Worm (Caenorhabditis elegans) whole organism, young adult: ENCODE data around the gene pbo-1.

Experiments
- B0261.1 ChIP-seq: sonication (generic microtip); optimal IDR thresholded peaks from 2 replicates; lab custom pipeline; 2016; ENCODE audit warnings: mild to moderate bottlenecking, missing genetic modification characterization, moderate library complexity, missing compliant biosample characterization
- B0336.3 ChIP-seq: fragments of 200-800 bp; sonication (Bioruptor generic); IDR thresholded peaks from 2 replicates; pipeline ENCODE4 v1.3.6; 2022; ENCODE audit warnings: missing genetic modification characterization, missing compliant biosample characterization
- C17E4.6 ChIP-seq: fragments of 200-800 bp; sonication (Bioruptor generic); IDR thresholded peaks from 2 replicates; pipeline ENCODE4 v1.3.6; 2022; ENCODE audit warnings: missing genetic modification reagents, missing genetic modification characterization, missing compliant biosample characterization
- D2030.7 ChIP-seq: fragments of 200-800 bp; sonication (Bioruptor generic); IDR thresholded peaks from 2 replicates; pipeline ENCODE4 v1.3.6; 2022; ENCODE audit warnings: missing genetic modification reagents, missing genetic modification characterization, missing compliant biosample characterization
- F33H1.4 ChIP-seq: fragments of 200-800 bp; sonication (Bioruptor generic); IDR thresholded peaks from 2 replicates; pipeline ENCODE4 v1.3.6; 2022; ENCODE audit warnings: missing genetic modification reagents, missing genetic modification characterization, missing compliant biosample characterization
- F49E8.2 ChIP-seq: sonication (generic microtip); optimal IDR thresholded peaks from 3 replicates; lab custom pipeline; 2017; ENCODE audit warnings: missing genetic modification characterization, mild to moderate bottlenecking, missing compliant biosample characterization, antibody characterized with exemption, moderate library complexity; ENCODE audit not compliant: insufficient read depth
- T26A5.8 ChIP-seq: sonication (generic microtip); optimal IDR thresholded peaks from 2 replicates; lab custom pipeline; 2016; ENCODE audit warnings: missing genetic modification characterization, missing compliant biosample characterization
- Y53F4B.3 ChIP-seq: fragments of 200-800 bp; sonication (Bioruptor generic); IDR thresholded peaks from 2 replicates; pipeline ENCODE4 v1.3.6; 2022; ENCODE audit warnings: missing genetic modification reagents, missing genetic modification characterization, missing compliant biosample characterization
- Y53G8AR.9 ChIP-seq: fragments of 200-800 bp; sonication (Bioruptor generic); conservative IDR thresholded peaks from 2 replicates; pipeline ENCODE4 v1.3.6; 2022; ENCODE audit warnings: missing genetic modification reagents, missing genetic modification characterization, missing compliant biosample characterization
- atf-7 ChIP-seq: sonication (generic microtip); optimal IDR thresholded peaks from 2 replicates; lab custom pipeline; 2017; ENCODE audit warnings: mild to moderate bottlenecking, missing genetic modification characterization, missing compliant biosample characterization
- athp-1 ChIP-seq: sonication (generic microtip); optimal IDR thresholded peaks from 2 replicates; lab custom pipeline; 2017; ENCODE audit warnings: mild to moderate bottlenecking, missing genetic modification characterization, missing compliant biosample characterization
- attf-3 ChIP-seq: fragments of 200-800 bp; sonication (Bioruptor generic); conservative IDR thresholded peaks from 2 replicates; pipeline ENCODE4 v1.3.6; 2022; ENCODE audit warnings: missing genetic modification reagents, missing genetic modification characterization, missing compliant biosample characterization
- attf-5 ChIP-seq: fragments of 200-800 bp; sonication (Bioruptor generic); optimal IDR thresholded peaks from 2 replicates; lab custom pipeline; 2018; ENCODE audit warnings: mild to moderate bottlenecking, missing genetic modification characterization, missing compliant biosample characterization
- cebp-1 ChIP-seq, 2 experiments: fragments of 200-800 bp in 1 of 2; sonication (Bioruptor generic) in 1 of 2; sonication (generic microtip) in 1 of 2; IDR thresholded peaks in 1 of 2; optimal IDR thresholded peaks in 1 of 2; 2 replicates each; pipeline versions ENCODE4 v1.3.6 to Lab custom; 2017 to 2022; ENCODE audit warnings: missing compliant biosample characterization in 2 of 2, missing genetic modification characterization in 2 of 2, mild to moderate bottlenecking in 1 of 2, missing genetic modification reagents in 1 of 2, moderate library complexity in 1 of 2
- ceh-91 ChIP-seq: fragments of 200-800 bp; sonication (Bioruptor generic); IDR thresholded peaks from 2 replicates; pipeline ENCODE4 v1.3.6; 2022; ENCODE audit warnings: missing genetic modification reagents, missing genetic modification characterization, missing compliant biosample characterization
- dox-1 ChIP-seq: fragments of 200-800 bp; sonication (Bioruptor generic); IDR thresholded peaks from 2 replicates; pipeline ENCODE4 v1.3.6; 2022; ENCODE audit warnings: missing genetic modification reagents, missing genetic modification characterization, missing compliant biosample characterization
- efl-1 ChIP-seq: fragments of 150-350 bp; optimal IDR thresholded peaks from 2 replicates; lab custom pipeline; 2014; ENCODE audit warnings: missing biosample characterization, missing genetic modification reagents, missing genetic modification characterization
- ets-4 ChIP-seq: fragments of 200-800 bp; sonication (Bioruptor generic); optimal IDR thresholded peaks from 2 replicates; lab custom pipeline; 2018; ENCODE audit warnings: mild to moderate bottlenecking, missing genetic modification characterization, missing compliant biosample characterization
- fkh-3 ChIP-seq: sonication (generic microtip); optimal IDR thresholded peaks from 2 replicates; lab custom pipeline; 2016; ENCODE audit warnings: mild to moderate bottlenecking, missing genetic modification characterization, missing compliant biosample characterization
- hmg-20 ChIP-seq: fragments of 200-800 bp; sonication (Bioruptor generic); IDR thresholded peaks from 2 replicates; pipeline ENCODE4 v1.3.6; 2022; ENCODE audit warnings: missing genetic modification reagents, missing genetic modification characterization, missing compliant biosample characterization
- hrde-1 ChIP-seq: sonication (generic microtip); optimal IDR thresholded peaks from 2 replicates; lab custom pipeline; 2016; ENCODE audit warnings: missing genetic modification characterization, mild to moderate bottlenecking, missing compliant biosample characterization, moderate library complexity, missing genotype, missing genetic modification reagents, borderline replicate concordance
- let-607 ChIP-seq, 2 experiments: fragments of 200-800 bp in 1 of 2; sonication (Bioruptor generic) in 1 of 2; sonication (generic microtip) in 1 of 2; optimal IDR thresholded peaks; 2 replicates each; lab custom pipeline; 2016 to 2018; ENCODE audit warnings: mild to moderate bottlenecking in 2 of 2, missing compliant biosample characterization in 2 of 2, missing genetic modification characterization in 2 of 2, moderate library complexity in 2 of 2, missing genotype in 1 of 2
- lin-54 ChIP-seq: fragments of 200-800 bp; sonication (Bioruptor generic); optimal IDR thresholded peaks from 2 replicates; lab custom pipeline; 2018; ENCODE audit warnings: mild to moderate bottlenecking, missing genetic modification characterization, missing compliant biosample characterization
- madf-10 ChIP-seq: sonication (generic microtip); optimal IDR thresholded peaks from 2 replicates; lab custom pipeline; 2016; ENCODE audit warnings: mild to moderate bottlenecking, missing genetic modification characterization, missing compliant biosample characterization
- madf-6 ChIP-seq: fragments of 200-800 bp; sonication (Bioruptor generic); IDR thresholded peaks from 2 replicates; pipeline ENCODE4 v1.3.6; 2022; ENCODE audit warnings: missing genetic modification reagents, missing genetic modification characterization, missing compliant biosample characterization
- madf-8 ChIP-seq: fragments of 200-800 bp; sonication (Bioruptor generic); conservative IDR thresholded peaks from 2 replicates; pipeline ENCODE4 v1.3.6; 2022; ENCODE audit warnings: missing genetic modification reagents, missing genetic modification characterization, missing compliant biosample characterization
- mes-4 ChIP-seq: sonication (generic microtip); optimal IDR thresholded peaks from 2 replicates; lab custom pipeline; 2016; ENCODE audit warnings: missing genotype, missing genetic modification characterization, missing compliant biosample characterization
- nfya-1 ChIP-seq: sonication (generic microtip); optimal IDR thresholded peaks from 2 replicates; lab custom pipeline; 2017; ENCODE audit warnings: antibody characterized with exemption, missing compliant biosample characterization, missing genetic modification characterization, borderline replicate concordance; ENCODE audit not compliant: insufficient read depth
- nhr-179 ChIP-seq: sonication (generic microtip); optimal IDR thresholded peaks from 2 replicates; lab custom pipeline; 2016; ENCODE audit warnings: mild to moderate bottlenecking, missing genetic modification characterization, missing compliant biosample characterization
- nhr-80 ChIP-seq: sonication (generic microtip); optimal IDR thresholded peaks from 2 replicates; lab custom pipeline; 2016; ENCODE audit warnings: missing genetic modification characterization, missing compliant biosample characterization
- nhr-90 ChIP-seq: sonication (generic microtip); optimal IDR thresholded peaks from 2 replicates; lab custom pipeline; 2016; ENCODE audit warnings: missing genotype, mild to moderate bottlenecking, missing genetic modification characterization, missing compliant biosample characterization
- rcor-1 ChIP-seq: fragments of 200-800 bp; sonication (Bioruptor generic); IDR thresholded peaks from 2 replicates; pipeline ENCODE4 v1.3.6; 2022; ENCODE audit warnings: missing genetic modification reagents, missing genetic modification characterization, missing compliant biosample characterization
- rpc-1 ChIP-seq, 2 experiments: fragments of 150-350 bp in 1 of 2; sonication (generic microtip) in 1 of 2; optimal IDR thresholded peaks; 2 replicates each; lab custom pipeline; 2014 to 2018; ENCODE audit warnings: missing biosample characterization in 1 of 2, missing genetic modification characterization in 1 of 2, missing genetic modification reagents in 1 of 2, missing genotype in 1 of 2
- snpc-4 ChIP-seq, 5 experiments: fragments of 150-350 bp in 1 of 5; sonication (generic microtip) in 4 of 5; optimal IDR thresholded peaks; 2 replicates each; lab custom pipeline; 2014 to 2018; ENCODE audit warnings: missing genetic modification characterization in 5 of 5, missing biosample characterization in 3 of 5, antibody characterized with exemption in 2 of 5, mild to moderate bottlenecking in 2 of 5, missing compliant biosample characterization in 2 of 5, missing genotype in 2 of 5, moderate library complexity in 2 of 5, missing genetic modification reagents in 1 of 5
- tlf-1 ChIP-seq: fragments of 200-800 bp; sonication (Bioruptor generic); optimal IDR thresholded peaks from 2 replicates; lab custom pipeline; 2018; ENCODE audit warnings: mild to moderate bottlenecking, missing genetic modification characterization, missing compliant biosample characterization
- unc-130 ChIP-seq: sonication (generic microtip); optimal IDR thresholded peaks from 2 replicates; lab custom pipeline; 2016; ENCODE audit warnings: missing genetic modification reagents, missing genetic modification characterization, missing compliant biosample characterization
- xnd-1 ChIP-seq: sonication (generic microtip); optimal IDR thresholded peaks from 2 replicates; lab custom pipeline; 2016; ENCODE audit warnings: missing genotype, missing genetic modification reagents, missing genetic modification characterization, missing compliant biosample characterization
- ztf-25 ChIP-seq: fragments of 200-800 bp; sonication (Bioruptor generic); IDR thresholded peaks from 2 replicates; pipeline ENCODE4 v1.3.6; 2022; ENCODE audit warnings: missing genetic modification reagents, missing genetic modification characterization, missing compliant biosample characterization

Gene pbo-1

DNA sequence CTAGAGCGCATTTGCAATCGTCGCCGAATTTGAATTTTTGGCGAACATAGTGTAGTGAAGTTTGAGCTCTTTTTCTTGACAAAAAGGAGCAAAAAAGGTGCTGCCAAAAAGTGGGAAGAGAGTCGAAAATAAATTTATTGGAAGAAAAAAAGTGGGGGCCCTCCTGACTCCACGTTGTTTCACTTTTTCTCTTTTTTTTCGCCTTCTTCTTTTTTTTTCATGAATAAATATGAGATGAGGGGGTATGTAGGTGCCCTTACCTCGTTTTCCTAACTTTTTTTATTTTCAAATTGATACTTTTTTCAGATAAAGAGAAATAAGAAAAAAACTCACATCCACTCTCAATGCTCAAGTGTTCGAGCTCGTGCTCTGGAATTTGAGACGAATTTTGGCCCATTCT lies at the start of gene pbo-1, which contains the start of the genes Y71H2AL.2 and Y71H2AL.4:
Gene pbo-1, minus strand, starts transcription at position 400 of the 400 bp plus-strand sequence.
Gene Y71H2AL.2, plus strand, starts transcription at position 301 of the 400 bp plus-strand sequence.
Gene Y71H2AL.4, plus strand, starts transcription at position 345 of the 400 bp plus-strand sequence.
- TF ChIP-seq nhr-179 (tag; lab: Kevin White, UChicago) (no peak), xnd-1 (no peak), nhr-80 (tag; lab: Kevin White, UChicago) (no peak), nfya-1 (tag; lab: Kevin White, UChicago) (no peak), T26A5.8 (no peak), Y53G8AR.9 (GFP tag; lab: Robert Waterston, UW) (no peak), C17E4.6 (no peak), Y53F4B.3 (GFP tag; lab: Robert Waterston, UW) (no peak), fkh-3 (tag; lab: Kevin White, UChicago) (no peak), F33H1.4 (GFP tag; lab: Robert Waterston, UW) (no peak), unc-130 (no peak)
- TF ChIP-seq, all 124 proteins: peak for 0

DNA sequence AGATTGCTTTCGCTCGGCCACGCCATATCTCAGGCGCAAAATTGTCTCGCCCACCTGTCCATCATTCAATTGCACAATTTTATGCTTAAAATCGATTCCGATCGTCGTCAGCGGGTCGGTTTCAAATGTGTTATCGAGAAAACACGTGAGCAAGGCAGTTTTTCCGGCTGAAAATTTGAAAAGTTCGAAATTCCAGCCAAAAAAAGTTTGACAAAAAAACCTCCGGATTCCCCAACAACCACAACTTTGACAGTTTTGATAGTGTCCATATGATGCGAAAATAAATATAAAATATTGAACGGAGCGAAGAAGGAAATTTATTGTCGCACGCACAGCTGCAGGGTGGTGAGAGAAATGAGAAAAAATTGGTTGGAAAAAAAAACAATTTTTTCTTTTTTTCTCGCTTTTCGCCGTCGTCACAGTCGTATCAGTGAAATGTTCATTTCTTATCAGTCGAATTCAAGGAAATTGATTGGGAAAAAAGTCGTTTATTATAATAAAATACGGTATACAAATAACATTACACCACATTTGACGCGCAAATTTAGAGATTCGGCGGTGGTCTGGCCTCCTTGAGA lies 47.4 kb upstream of the pbo-1 start, which contains the start of gene Y71H2AM.12:
Gene Y71H2AM.12, minus strand, starts transcription at position 486 of the 578 bp plus-strand sequence.
- peak; percentile 20 for TF ChIP-seq nhr-90
- no peak for TF ChIP-seq B0261.1 (tag; lab: Kevin White, UChicago)
- TF ChIP-seq attf-5 = peak; percentile 59
- TF ChIP-seq ets-4 (GFP tag; lab: Kevin White, UChicago) = peak; percentile 43
- peak; percentile 39 for TF ChIP-seq dox-1 (GFP tag; lab: Robert Waterston, UW)
- 0 out of 2 replicates have a peak, but pooled peaks have one; percentile 38 for TF ChIP-seq B0336.3
- no peak for TF ChIP-seq cebp-1 (GFP tag; IDR thresholded peaks at IDR 0.05; lab: Robert Waterston, UW)
- TF ChIP-seq cebp-1 (tag; optimal IDR thresholded peaks at IDR 0.05; lab: Kevin White, UChicago) = peak; percentile 38
- no peak for TF ChIP-seq atf-7 (tag; lab: Kevin White, UChicago)
- TF ChIP-seq nhr-80 (tag; lab: Kevin White, UChicago) = peak; percentile 88
- TF ChIP-seq let-607 (tag; optimal IDR thresholded peaks at IDR 0.05; lab: Kevin White, UChicago) = peak in 1 of 2 experiments; percentile 44
- TF ChIP-seq, all 124 proteins: peak for 8

DNA sequence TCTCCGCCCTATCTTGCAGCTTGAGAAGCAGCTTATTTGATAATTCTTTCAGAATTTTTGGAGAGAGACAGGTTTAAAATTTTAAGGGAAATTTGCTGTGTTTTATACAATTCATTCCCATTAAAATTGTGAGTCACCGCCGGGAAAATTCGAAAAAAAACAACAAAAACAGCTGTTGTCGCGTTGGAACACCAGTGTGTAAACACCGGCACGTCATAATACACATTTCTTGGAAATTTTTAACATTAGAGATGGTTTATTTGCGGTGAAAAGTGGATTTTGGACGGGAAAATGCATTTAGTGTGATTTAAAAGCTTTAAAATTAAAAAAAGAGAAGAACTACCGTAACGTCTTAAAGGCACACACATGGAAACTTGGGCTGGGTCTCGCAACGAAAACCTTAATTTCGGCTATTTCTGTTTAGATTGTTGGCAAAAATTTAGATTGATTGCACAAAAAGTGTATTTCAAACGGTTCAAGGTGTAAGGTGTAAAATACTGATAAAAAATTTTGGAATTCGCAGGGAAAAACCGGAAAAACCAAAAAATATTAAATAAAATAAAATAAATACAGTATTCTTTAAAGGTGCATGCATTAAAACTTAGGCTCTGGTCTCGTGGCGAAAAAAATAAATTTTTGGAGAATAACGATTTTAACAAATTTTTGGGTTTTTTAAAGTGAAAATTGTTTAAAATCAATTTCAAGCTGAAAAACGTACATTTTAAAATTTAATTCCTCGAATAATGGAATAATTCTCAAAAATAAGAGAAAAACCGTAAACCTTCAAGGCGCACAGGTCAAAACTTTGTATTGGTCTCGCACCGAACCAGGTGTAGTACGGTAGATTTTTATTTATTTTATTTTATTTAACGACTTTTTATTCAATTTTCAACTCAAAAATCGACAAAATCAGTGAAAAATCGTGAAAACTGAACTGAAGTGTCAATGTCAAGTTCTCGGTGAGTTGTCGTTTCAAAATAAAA lies 39.2 kb upstream of the pbo-1 start, which contains the start of gene cosa-1:
Gene cosa-1, plus strand, starts transcription at position 896 of the 983 bp plus-strand sequence.
- no peak for TF ChIP-seq snpc-4 (GFP tag; optimal IDR thresholded peaks at IDR 0.05; lab: Kevin White, UChicago)
- TF ChIP-seq snpc-4 (tag; optimal IDR thresholded peaks at IDR 0.05; lab: Kevin White, UChicago) = peak in 1 of 4 experiments; percentile 39
- TF ChIP-seq hrde-1 (tag; lab: Kevin White, UChicago) = peak; percentile 39
- peak; percentile 93 for TF ChIP-seq F33H1.4 (GFP tag; lab: Robert Waterston, UW)
- TF ChIP-seq ets-4 (GFP tag; lab: Kevin White, UChicago) = no peak
- peak; percentile 62; the same call in 1 of the 2 replicates for TF ChIP-seq dox-1 (GFP tag; lab: Robert Waterston, UW)
- no peak for TF ChIP-seq hmg-20 (GFP tag; lab: Robert Waterston, UW)
- peak; percentile 78 for TF ChIP-seq madf-8 (GFP tag; lab: Robert Waterston, UW)
- TF ChIP-seq ztf-25 (GFP tag; lab: Robert Waterston, UW) = no peak
- TF ChIP-seq attf-3 = 0 out of 2 replicates have a peak, but pooled peaks have one; percentile 10
- TF ChIP-seq mes-4 (tag; lab: Kevin White, UChicago) = no peak
- peak; percentile 37 for TF ChIP-seq efl-1 (GFP tag; lab: Kevin White, UChicago)
- TF ChIP-seq athp-1 (tag; lab: Kevin White, UChicago) = peak; percentile 19
- TF ChIP-seq madf-6 (GFP tag; lab: Robert Waterston, UW) = peak; percentile 91
- TF ChIP-seq F49E8.2 (tag; lab: Kevin White, UChicago) = no peak
- TF ChIP-seq rpc-1 (optimal IDR thresholded peaks at IDR 0.05; lab: Kevin White, UChicago) = no peak
- peak; percentile 2 for TF ChIP-seq rpc-1 (tag; optimal IDR thresholded peaks at IDR 0.05; lab: Kevin White, UChicago)
- 0 out of 2 replicates have a peak, but pooled peaks have one; percentile 54 for TF ChIP-seq D2030.7 (GFP tag; lab: Robert Waterston, UW)
- TF ChIP-seq tlf-1 (GFP tag; lab: Kevin White, UChicago) = peak; percentile 20
- peak; percentile 75; the same call in 1 of the 2 replicates for TF ChIP-seq ceh-91
- TF ChIP-seq madf-10 = no peak
- TF ChIP-seq lin-54 (GFP tag; lab: Kevin White, UChicago) = peak; percentile 38
- TF ChIP-seq xnd-1 = peak; percentile 98
- TF ChIP-seq unc-130 = peak; percentile 51
- peak in 1 of 2 experiments; percentile 56 for TF ChIP-seq let-607 (tag; optimal IDR thresholded peaks at IDR 0.05; lab: Kevin White, UChicago)
- peak; percentile 9; the same call in 1 of the 2 replicates for TF ChIP-seq rcor-1
- no peak for TF ChIP-seq C17E4.6
